Fruit fly (Drosophila melanogaster) whole organism, embryonic: ENCODE results near the gene Muc68D.

Experiments
- CG10147 ChIP-seq: fragments of 200-800 bp; sonication (Bioruptor generic); optimal IDR thresholded peaks from 2 replicates; lab custom pipeline; 2019; ENCODE audit warnings: missing biosample characterization, mild to moderate bottlenecking, missing genetic modification characterization, moderate library complexity
- CG10274 ChIP-seq: fragments of 200-800 bp; sonication (Bioruptor generic); optimal IDR thresholded peaks from 3 replicates; lab custom pipeline; 2017; ENCODE audit warnings: missing biosample characterization, mild to moderate bottlenecking, missing genetic modification characterization
- CG17912 ChIP-seq: fragments of 200-800 bp; sonication (Bioruptor generic); optimal IDR thresholded peaks from 2 replicates; lab custom pipeline; 2018; ENCODE audit warnings: missing biosample characterization, mild to moderate bottlenecking, missing genetic modification characterization
- CkIIα-i1 ChIP-seq: fragments of 200-800 bp; sonication (Bioruptor generic); IDR thresholded peaks from 2 replicates; pipeline ENCODE4 v1.3.6; 2022; ENCODE audit warnings: missing biosample characterization, missing genetic modification characterization
- toy ChIP-seq: fragments of 200-800 bp; sonication (Bioruptor generic); IDR thresholded peaks from 2 replicates; pipeline ENCODE4 v1.3.6; 2022; ENCODE audit warnings: missing biosample characterization, missing genetic modification characterization
- vnd ChIP-seq: fragments of 200-800 bp; sonication (Bioruptor generic); IDR thresholded peaks from 3 replicates; pipeline ENCODE4 v1.3.6; 2022; ENCODE audit warnings: missing biosample characterization, missing genetic modification characterization; ENCODE audit not compliant: partially characterized antibody

dm6 chr3L:11764930-11765329 lies 7.0 kb downstream of the Muc68D start:
- TF ChIP-seq CG10147 (GFP tag; lab: Kevin White, UChicago): no peak
- no peak for TF ChIP-seq toy
- TF ChIP-seq CkIIα-i1 (GFP tag; lab: Robert Waterston, UW): no peak
- TF ChIP-seq CG17912 (GFP tag; lab: Kevin White, UChicago): no peak
- no peak for TF ChIP-seq CG10274 (GFP tag; lab: Kevin White, UChicago)
- no peak for TF ChIP-seq vnd (GFP tag; lab: Robert Waterston, UW)
